ENCODE assay signal across 1 fruit fly cellular context in the genomic region with DNA sequence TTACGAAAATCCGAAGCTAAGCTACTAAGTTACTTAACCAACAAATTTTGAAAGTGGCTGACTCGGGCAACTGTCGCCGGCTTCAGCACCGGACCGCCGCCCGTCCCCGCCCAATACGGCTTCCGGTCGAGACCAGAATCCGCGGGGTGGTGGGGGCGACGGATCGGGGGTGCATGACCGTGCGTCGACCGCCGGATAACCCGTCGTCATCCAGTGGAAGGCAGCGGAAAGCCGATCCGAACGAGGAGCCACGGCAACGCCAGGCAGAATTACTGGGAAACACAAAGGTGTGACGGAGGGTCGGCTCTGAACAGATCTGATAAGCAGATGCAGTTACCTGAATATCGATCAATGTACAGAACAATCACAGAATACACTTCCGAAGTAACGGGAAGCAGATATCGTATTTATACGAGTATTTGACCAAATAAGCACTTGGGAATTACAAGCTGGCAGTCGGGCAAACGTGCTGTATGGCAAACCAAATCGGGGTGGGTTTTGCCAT.
TF ChIP-seq lines count a peak whose summit lies in the region.

No protein-coding gene starts in this region.

TF ChIP-seq in whole organism, embryonic, 481 proteins besides CTCF, POLR2A, EP300 and RAD21 (continued from another document and continues in another):
- TF ChIP-seq grn (GFP tag; optimal IDR thresholded peaks at IDR 0.05; lab: Kevin White, UChicago) (peak; percentile 87), sim (GFP tag; IDR thresholded peaks at IDR 0.05; lab: Robert Waterston, UW) (no peak), pfk (GFP tag; optimal IDR thresholded peaks at IDR 0.05; lab: Kevin White, UChicago) (peak; percentile 82), CG17802 (tag; optimal IDR thresholded peaks at IDR 0.05; lab: Kevin White, UChicago) (no peak), CG6654 (GFP tag; optimal IDR thresholded peaks at IDR 0.05; lab: Kevin White, UChicago) (no peak), cato (GFP tag; optimal IDR thresholded peaks at IDR 0.05; lab: Kevin White, UChicago; ENCODE audit: borderline replicate concordance) (no peak), CG13624 (GFP tag; optimal IDR thresholded peaks at IDR 0.05; lab: Kevin White, UChicago) (peak; percentile 40), Atf6 (GFP tag; IDR thresholded peaks at IDR 0.05; lab: Robert Waterston, UW) (peak; percentile 83), kah (GFP tag; optimal IDR thresholded peaks at IDR 0.05; lab: Kevin White, UChicago) (peak; percentile 55), fd3F (GFP tag; optimal IDR thresholded peaks at IDR 0.05; lab: Kevin White, UChicago) (no peak), CG15011 (GFP tag; optimal IDR thresholded peaks at IDR 0.05; lab: Kevin White, UChicago) (peak; percentile 37), CG1602 (GFP tag; optimal IDR thresholded peaks at IDR 0.05; lab: Kevin White, UChicago) (no peak), gcm (GFP tag; optimal IDR thresholded peaks at IDR 0.05; lab: Kevin White, UChicago) (peak; percentile 24), CG8281 (tag; optimal IDR thresholded peaks at IDR 0.05; lab: Kevin White, UChicago) (no peak), Blimp-1 (GFP tag; optimal IDR thresholded peaks at IDR 0.05; lab: Kevin White, UChicago) (peak; percentile 43), odd (GFP tag; optimal IDR thresholded peaks at IDR 0.05; lab: Kevin White, UChicago) (peak; percentile 80), ci (GFP tag; IDR thresholded peaks at IDR 0.05; lab: Robert Waterston, UW) (peak; percentile 93), cad (GFP tag; optimal IDR thresholded peaks at IDR 0.05; lab: Kevin White, UChicago) (no peak), CG11456 (GFP tag; IDR thresholded peaks at IDR 0.05; lab: Robert Waterston, UW) (peak; percentile 75), CG16863 (GFP tag; optimal IDR thresholded peaks at IDR 0.05; lab: Kevin White, UChicago) (peak; percentile 27), B-H1 (GFP tag; IDR thresholded peaks at IDR 0.05; lab: Robert Waterston, UW) (peak; percentile 14; the same call in 1 of the 3 replicates), phol (tag; optimal IDR thresholded peaks at IDR 0.05; lab: Kevin White, UChicago) (no peak), CG10959 (GFP tag; IDR thresholded peaks at IDR 0.05; lab: Robert Waterston, UW) (0 out of 2 replicates have a peak, but pooled peaks have one; percentile 48), mld (GFP tag; IDR thresholded peaks at IDR 0.05; lab: Robert Waterston, UW; ENCODE audit: partially characterized antibody) (peak; percentile 99), CG11504 (tag; optimal IDR thresholded peaks at IDR 0.05; lab: Kevin White, UChicago) (peak; percentile 32), CG6175 (GFP tag; IDR thresholded peaks at IDR 0.05; lab: Robert Waterston, UW) (peak; percentile 78), Deaf1 (tag; optimal IDR thresholded peaks at IDR 0.05; lab: Kevin White, UChicago) (peak; percentile 80), CG9797 (GFP tag; optimal IDR thresholded peaks at IDR 0.05; lab: Kevin White, UChicago) (peak; percentile 9), CG18476 (GFP tag; optimal IDR thresholded peaks at IDR 0.05; lab: Kevin White, UChicago) (peak; percentile 35), Vsx1 (GFP tag; optimal IDR thresholded peaks at IDR 0.05; lab: Kevin White, UChicago) (peak; percentile 6), NK7.1 (GFP tag; optimal IDR thresholded peaks at IDR 0.05; lab: Kevin White, UChicago) (peak; percentile 47), Hsf (GFP tag; optimal IDR thresholded peaks at IDR 0.05; lab: Kevin White, UChicago) (peak; percentile 29), pros (GFP tag; optimal IDR thresholded peaks at IDR 0.05; lab: Kevin White, UChicago) (peak; percentile 97), vvl (GFP tag; IDR thresholded peaks at IDR 0.05; lab: Robert Waterston, UW) (peak; percentile 81), dysf (GFP tag; IDR thresholded peaks at IDR 0.05; lab: Robert Waterston, UW) (peak; percentile 54; the same call in 2 of the 3 replicates), slou (GFP tag; optimal IDR thresholded peaks at IDR 0.05; lab: Kevin White, UChicago) (no peak), eyg (GFP tag; optimal IDR thresholded peaks at IDR 0.05; lab: Kevin White, UChicago) (peak; percentile 33), CG2889 (GFP tag; IDR thresholded peaks at IDR 0.05; lab: Robert Waterston, UW) (0 out of 3 replicates have a peak, but pooled peaks have one; percentile 41), CG17612 (GFP tag; IDR thresholded peaks at IDR 0.05; lab: Robert Waterston, UW) (no peak), CG2875 (GFP tag; optimal IDR thresholded peaks at IDR 0.05; lab: Kevin White, UChicago) (peak; percentile 44), CG10209 (GFP tag; optimal IDR thresholded peaks at IDR 0.05; lab: Kevin White, UChicago) (peak; percentile 55), ab (GFP tag; optimal IDR thresholded peaks at IDR 0.05; lab: Kevin White, UChicago) (no peak), dmrt99B (tag; optimal IDR thresholded peaks at IDR 0.05; lab: Kevin White, UChicago) (peak; percentile 48), CG6791 (GFP tag; IDR thresholded peaks at IDR 0.05; lab: Robert Waterston, UW; ENCODE audit: partially characterized antibody) (peak; percentile 100), CG6254 (GFP tag; optimal IDR thresholded peaks at IDR 0.05; lab: Kevin White, UChicago) (peak; percentile 73), sna (GFP tag; IDR thresholded peaks at IDR 0.05; lab: Robert Waterston, UW; ENCODE audit: partially characterized antibody) (peak; percentile 86), ERR (GFP tag; optimal IDR thresholded peaks at IDR 0.05; lab: Kevin White, UChicago) (peak; percentile 53), hb (GFP tag; IDR thresholded peaks at IDR 0.05; lab: Robert Waterston, UW; ENCODE audit: partially characterized antibody) (peak; percentile 95), CG18011 (GFP tag; optimal IDR thresholded peaks at IDR 0.05; lab: Kevin White, UChicago) (no peak), HmgZ (tag; optimal IDR thresholded peaks at IDR 0.05; lab: Kevin White, UChicago) (peak; percentile 91), Dbx (GFP tag; IDR thresholded peaks at IDR 0.05; lab: Robert Waterston, UW) (peak; percentile 67; the same call in 2 of the 3 replicates), PHDP (tag; optimal IDR thresholded peaks at IDR 0.05; lab: Kevin White, UChicago) (peak; percentile 66), H15 (GFP tag; IDR thresholded peaks at IDR 0.05; lab: Robert Waterston, UW) (peak; percentile 39; the same call in 1 of the 3 replicates), CG32767 (GFP tag; IDR thresholded peaks at IDR 0.05; lab: Robert Waterston, UW) (peak; percentile 19; the same call in 1 of the 2 replicates), gsb-n (tag; optimal IDR thresholded peaks at IDR 0.05; lab: Kevin White, UChicago) (peak; percentile 52), CG1024 (GFP tag; IDR thresholded peaks at IDR 0.05; lab: Robert Waterston, UW) (peak; percentile 62; the same call in 1 of the 2 replicates), CG14710 (tag; optimal IDR thresholded peaks at IDR 0.05; lab: Kevin White, UChicago) (peak; percentile 27), stc (GFP tag; IDR thresholded peaks at IDR 0.05; lab: Robert Waterston, UW) (0 out of 2 replicates have a peak, but pooled peaks have one; percentile 64), unpg (GFP tag; optimal IDR thresholded peaks at IDR 0.05; lab: Kevin White, UChicago) (peak; percentile 51), kni (GFP tag; optimal IDR thresholded peaks at IDR 0.05; lab: Kevin White, UChicago) (peak; percentile 100), CG15514 (GFP tag; optimal IDR thresholded peaks at IDR 0.05; lab: Kevin White, UChicago) (peak; percentile 65), Elba2 (GFP tag; optimal IDR thresholded peaks at IDR 0.05; lab: Kevin White, UChicago) (peak; percentile 1), Ets65A (GFP tag; lab: Kevin White, UChicago) (peak; percentile 22), klu (GFP tag; IDR thresholded peaks at IDR 0.05; lab: Robert Waterston, UW) (peak; percentile 63; the same call in 1 of the 2 replicates), Ets97D (GFP tag; optimal IDR thresholded peaks at IDR 0.05; lab: Kevin White, UChicago) (peak; percentile 71), CG33557 (GFP tag; optimal IDR thresholded peaks at IDR 0.05; lab: Kevin White, UChicago) (peak; percentile 64), CG11247 (GFP tag; IDR thresholded peaks at IDR 0.05; lab: Robert Waterston, UW) (0 out of 2 replicates have a peak, but pooled peaks have one; percentile 35), zfh1 (GFP tag; IDR thresholded peaks at IDR 0.05; lab: Robert Waterston, UW) (peak; percentile 68; the same call in 1 of the 3 replicates), Myb (GFP tag; optimal IDR thresholded peaks at IDR 0.05; lab: Kevin White, UChicago) (no peak), CG15696 (tag; optimal IDR thresholded peaks at IDR 0.05; lab: Kevin White, UChicago) (peak; percentile 49), Opbp (GFP tag; IDR thresholded peaks at IDR 0.05; lab: Robert Waterston, UW; ENCODE audit: partially characterized antibody) (peak; percentile 99), CG31441 (GFP tag; IDR thresholded peaks at IDR 0.05; lab: Robert Waterston, UW) (peak; percentile 38; the same call in 1 of the 2 replicates), Eip74EF (GFP tag; optimal IDR thresholded peaks at IDR 0.05; lab: Kevin White, UChicago) (peak in 1 of 2 experiments; percentile 86), CG5953 (GFP tag; IDR thresholded peaks at IDR 0.05; lab: Robert Waterston, UW) (no peak; the same call in 1 of the 2 replicates), CG33213 (GFP tag; optimal IDR thresholded peaks at IDR 0.05; lab: Kevin White, UChicago) (peak; percentile 10), ham (GFP tag; IDR thresholded peaks at IDR 0.05; lab: Robert Waterston, UW) (no peak; the same call in 1 of the 2 replicates), CG1792 (GFP tag; optimal IDR thresholded peaks at IDR 0.05; lab: Kevin White, UChicago) (no peak), Taf1 (GFP tag; IDR thresholded peaks at IDR 0.05; lab: Robert Waterston, UW) (0 out of 2 replicates have a peak, but pooled peaks have one; percentile 30), CG14441 (GFP tag; IDR thresholded peaks at IDR 0.05; lab: Robert Waterston, UW) (peak; percentile 39; the same call in 1 of the 2 replicates), Xbp1 (GFP tag; optimal IDR thresholded peaks at IDR 0.05; lab: Kevin White, UChicago) (peak; percentile 52), corto (GFP tag; optimal IDR thresholded peaks at IDR 0.05; lab: Kevin White, UChicago) (no peak), jing (GFP tag; optimal IDR thresholded peaks at IDR 0.05; lab: Kevin White, UChicago) (no peak), Fer3 (tag; optimal IDR thresholded peaks at IDR 0.05; lab: Kevin White, UChicago) (peak; percentile 49), CG10366 (GFP tag; IDR thresholded peaks at IDR 0.05; lab: Robert Waterston, UW) (peak; percentile 51), trh (GFP tag; optimal IDR thresholded peaks at IDR 0.05; lab: Kevin White, UChicago) (no peak), CG3995 (GFP tag; optimal IDR thresholded peaks at IDR 0.05; lab: Kevin White, UChicago) (peak; percentile 64), CG13894 (tag; optimal IDR thresholded peaks at IDR 0.05; lab: Kevin White, UChicago) (peak; percentile 97), Nf-YB (GFP tag; optimal IDR thresholded peaks at IDR 0.05; lab: Kevin White, UChicago) (peak; percentile 38), Dek (tag; optimal IDR thresholded peaks at IDR 0.05; lab: Kevin White, UChicago) (no peak), exex (tag; optimal IDR thresholded peaks at IDR 0.05; lab: Kevin White, UChicago) (peak; percentile 29), CG9609 (GFP tag; optimal IDR thresholded peaks at IDR 0.05; lab: Kevin White, UChicago) (peak; percentile 41), kay (GFP tag; optimal IDR thresholded peaks at IDR 0.05; lab: Kevin White, UChicago) (no peak), Ptx1 (GFP tag; IDR thresholded peaks at IDR 0.05; lab: Robert Waterston, UW) (peak; percentile 58), btn (GFP tag; optimal IDR thresholded peaks at IDR 0.05; lab: Kevin White, UChicago) (peak; percentile 55), cas (GFP tag; IDR thresholded peaks at IDR 0.05; lab: Robert Waterston, UW) (peak; percentile 50; the same call in 1 of the 2 replicates), Six4 (GFP tag; optimal IDR thresholded peaks at IDR 0.05; lab: Kevin White, UChicago) (no peak), mam (GFP tag; optimal IDR thresholded peaks at IDR 0.05; lab: Kevin White, UChicago) (no peak), Rx (GFP tag; IDR thresholded peaks at IDR 0.05; lab: Robert Waterston, UW) (peak; percentile 39; the same call in 1 of the 2 replicates), CG4707 (GFP tag; optimal IDR thresholded peaks at IDR 0.05; lab: Kevin White, UChicago) (peak; percentile 78), CG18599 (GFP tag; optimal IDR thresholded peaks at IDR 0.05; lab: Kevin White, UChicago) (peak; percentile 70), CG5180 (GFP tag; optimal IDR thresholded peaks at IDR 0.05; lab: Kevin White, UChicago) (peak; percentile 52), CG31365 (tag; optimal IDR thresholded peaks at IDR 0.05; lab: Kevin White, UChicago) (peak; percentile 63), Spps (tag; optimal IDR thresholded peaks at IDR 0.05; lab: Kevin White, UChicago) (peak; percentile 17), Sry-β (GFP tag; optimal IDR thresholded peaks at IDR 0.05; lab: Kevin White, UChicago) (no peak), row (GFP tag; IDR thresholded peaks at IDR 0.05; lab: Robert Waterston, UW) (peak; percentile 58; the same call in 1 of the 3 replicates), Abd-B (GFP tag; optimal IDR thresholded peaks at IDR 0.05; lab: Kevin White, UChicago) (no peak), CG7271 (tag; optimal IDR thresholded peaks at IDR 0.05; lab: Kevin White, UChicago) (no peak), CG1233 (GFP tag; optimal IDR thresholded peaks at IDR 0.05; lab: Kevin White, UChicago) (peak; percentile 27), CG13775 (GFP tag; optimal IDR thresholded peaks at IDR 0.05; lab: Kevin White, UChicago) (no peak), NfI (GFP tag; optimal IDR thresholded peaks at IDR 0.05; lab: Kevin White, UChicago) (peak; percentile 54), Dip3 (GFP tag; optimal IDR thresholded peaks at IDR 0.05; lab: Kevin White, UChicago) (peak; percentile 44), HHEX (GFP tag; optimal IDR thresholded peaks at IDR 0.05; lab: Kevin White, UChicago) (peak; percentile 78), pnt (GFP tag; optimal IDR thresholded peaks at IDR 0.05; lab: Kevin White, UChicago) (peak; percentile 45), CHES-1-like (GFP tag; optimal IDR thresholded peaks at IDR 0.05; lab: Kevin White, UChicago) (peak; percentile 52), CG9876 (GFP tag; optimal IDR thresholded peaks at IDR 0.05; lab: Kevin White, UChicago) (peak; percentile 21), fd96Cb (tag; optimal IDR thresholded peaks at IDR 0.05; lab: Kevin White, UChicago) (no peak), HLH54F (GFP tag; optimal IDR thresholded peaks at IDR 0.05; lab: Kevin White, UChicago) (peak; percentile 41), Fer1 (GFP tag; optimal IDR thresholded peaks at IDR 0.05; lab: Kevin White, UChicago) (peak; percentile 85), chm (GFP tag; IDR thresholded peaks at IDR 0.05; lab: Robert Waterston, UW) (peak; percentile 91), CG34422 (GFP tag; IDR thresholded peaks at IDR 0.05; lab: Robert Waterston, UW) (peak; percentile 83; the same call in 2 of the 3 replicates), CG16779 (GFP tag; IDR thresholded peaks at IDR 0.05; lab: Robert Waterston, UW) (0 out of 2 replicates have a peak, but pooled peaks have one; percentile 72)
